Worm (Caenorhabditis elegans) whole organism, early embryonic: ENCODE results near the gene spp-29.

Experiments used
- B0310.2 ChIP-seq: sonication (generic microtip); optimal IDR thresholded peaks from 2 replicates; lab custom pipeline; 2016; ENCODE audit warnings: mild to moderate bottlenecking, missing genetic modification characterization, missing compliant biosample characterization
- F13C5.2 ChIP-seq: sonication (generic microtip); optimal IDR thresholded peaks from 2 replicates; lab custom pipeline; 2017; ENCODE audit warnings: mild to moderate bottlenecking, missing genetic modification characterization, inconsistent platforms, missing compliant biosample characterization
- ama-1 ChIP-seq: fragments of 150-350 bp; optimal IDR thresholded peaks from 2 replicates; lab custom pipeline; 2014
- ets-7 ChIP-seq: sonication (generic microtip); optimal IDR thresholded peaks from 2 replicates; lab custom pipeline; 2016; ENCODE audit warnings: missing genotype, missing genetic modification characterization, missing compliant biosample characterization
- flt-1 ChIP-seq: fragments of 200-800 bp; sonication (Bioruptor generic); IDR thresholded peaks from 2 replicates; pipeline ENCODE4 v1.3.6; 2022; ENCODE audit warnings: missing genetic modification characterization, missing compliant biosample characterization
- hmbx-1 ChIP-seq: sonication (generic microtip); optimal IDR thresholded peaks from 2 replicates; lab custom pipeline; 2016; ENCODE audit warnings: mild to moderate bottlenecking, missing genetic modification characterization, missing compliant biosample characterization
- hmg-4 ChIP-seq: fragments of 200-800 bp; sonication (Bioruptor generic); optimal IDR thresholded peaks from 2 replicates; lab custom pipeline; 2018; ENCODE audit warnings: mild to moderate bottlenecking, missing genetic modification characterization, missing compliant biosample characterization
- hnd-1 ChIP-seq: sonication (generic microtip); optimal IDR thresholded peaks from 2 replicates; lab custom pipeline; 2016; ENCODE audit warnings: missing genetic modification characterization, missing compliant biosample characterization
- pes-1 ChIP-seq: fragments of 200-800 bp; sonication (Bioruptor generic); IDR thresholded peaks from 2 replicates; pipeline ENCODE4 v1.3.6; 2022; ENCODE audit warnings: missing genetic modification reagents, missing genetic modification characterization, missing compliant biosample characterization
- scrt-1 ChIP-seq: fragments of 200-800 bp; sonication (Bioruptor generic); IDR thresholded peaks from 2 replicates; pipeline ENCODE4 v1.3.6; 2022; ENCODE audit warnings: missing genetic modification characterization, missing compliant biosample characterization
- sea-1 ChIP-seq: fragments of 200-800 bp; sonication (Bioruptor generic); conservative IDR thresholded peaks from 2 replicates; pipeline ENCODE4 v1.3.6; 2022; ENCODE audit warnings: missing genetic modification characterization, missing compliant biosample characterization
- tbx-11 ChIP-seq: fragments of 200-800 bp; sonication (Bioruptor generic); IDR thresholded peaks from 2 replicates; pipeline ENCODE4 v1.3.6; 2022; ENCODE audit warnings: missing genetic modification characterization, missing compliant biosample characterization
- tra-4 ChIP-seq: sonication (generic microtip); optimal IDR thresholded peaks from 2 replicates; lab custom pipeline; 2017; ENCODE audit warnings: missing genetic modification characterization, missing compliant biosample characterization

- TF ChIP-seq sea-1 (no peak), B0310.2 (tag; lab: Kevin White, UChicago) (no peak), F13C5.2 (no peak), ama-1 (lab: Kevin White, UChicago) (no peak), pes-1 (no peak), hmbx-1 (tag; lab: Kevin White, UChicago) (no peak), hnd-1 (no peak), tbx-11 (GFP tag; lab: Robert Waterston, UW) (no peak), flt-1 (no peak), tra-4 (tag; lab: Kevin White, UChicago) (no peak), hmg-4 (no peak), scrt-1 (GFP tag; lab: Robert Waterston, UW) (no peak), ets-7 (no peak)
Measured at ce11 chrV:17659228-17659627, 37.4 kb downstream of the spp-29 start, which contains the start of gene fbxa-108.
